Worm (Caenorhabditis elegans) whole organism, young adult: ENCODE data around the gene C06A1.3.
A peak's percentile ranks its signal among the peaks of the same experiment; 100 is the strongest.

ENCODE experiments used
- efl-1 ChIP-seq: fragments of 150-350 bp; optimal IDR thresholded peaks from 2 replicates; lab custom pipeline; 2014; ENCODE audit warnings: missing biosample characterization, missing genetic modification reagents, missing genetic modification characterization
- lir-1 ChIP-seq: fragments of 200-800 bp; sonication (Bioruptor generic); conservative IDR thresholded peaks from 2 replicates; pipeline ENCODE4 v1.3.6; 2022; ENCODE audit warnings: missing genetic modification reagents, missing genetic modification characterization, missing compliant biosample characterization

DNA sequence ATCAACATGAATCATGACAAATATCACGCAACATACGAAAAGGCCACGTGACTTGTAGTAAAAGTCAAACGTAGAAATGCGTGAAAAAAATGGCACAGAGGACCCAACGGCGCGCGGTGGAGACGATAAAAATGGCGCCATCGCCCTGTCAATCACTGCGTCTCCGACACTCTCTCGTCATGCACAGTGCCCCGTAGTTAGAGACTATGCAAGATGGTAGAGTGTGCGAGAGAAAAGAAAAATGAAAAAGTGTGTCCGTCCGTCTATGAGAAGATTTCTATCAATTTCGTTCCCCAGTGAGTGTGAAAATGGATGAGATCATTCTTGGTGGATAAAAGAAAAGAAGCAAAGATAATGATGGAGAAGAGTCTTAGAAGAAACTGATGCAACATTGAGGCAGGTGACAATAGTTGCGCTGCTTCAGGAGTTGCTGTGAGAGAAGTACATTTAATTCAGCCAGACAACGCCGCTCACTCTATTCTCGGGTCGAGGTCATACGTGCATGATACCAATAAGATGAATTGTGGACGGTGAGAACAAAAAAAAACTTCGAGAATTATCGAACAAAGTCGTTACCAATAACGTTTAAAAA lies 16.5 kb upstream of the C06A1.3 start:
- TF ChIP-seq efl-1 (GFP tag; lab: Kevin White, UChicago) = no peak
- TF ChIP-seq lir-1 (GFP tag; lab: Robert Waterston, UW) = peak; percentile 15; the same call in 1 of the 2 replicates
